Fruit fly (Drosophila melanogaster): Measurements from ENCODE around the gene CG11634.

DNA sequence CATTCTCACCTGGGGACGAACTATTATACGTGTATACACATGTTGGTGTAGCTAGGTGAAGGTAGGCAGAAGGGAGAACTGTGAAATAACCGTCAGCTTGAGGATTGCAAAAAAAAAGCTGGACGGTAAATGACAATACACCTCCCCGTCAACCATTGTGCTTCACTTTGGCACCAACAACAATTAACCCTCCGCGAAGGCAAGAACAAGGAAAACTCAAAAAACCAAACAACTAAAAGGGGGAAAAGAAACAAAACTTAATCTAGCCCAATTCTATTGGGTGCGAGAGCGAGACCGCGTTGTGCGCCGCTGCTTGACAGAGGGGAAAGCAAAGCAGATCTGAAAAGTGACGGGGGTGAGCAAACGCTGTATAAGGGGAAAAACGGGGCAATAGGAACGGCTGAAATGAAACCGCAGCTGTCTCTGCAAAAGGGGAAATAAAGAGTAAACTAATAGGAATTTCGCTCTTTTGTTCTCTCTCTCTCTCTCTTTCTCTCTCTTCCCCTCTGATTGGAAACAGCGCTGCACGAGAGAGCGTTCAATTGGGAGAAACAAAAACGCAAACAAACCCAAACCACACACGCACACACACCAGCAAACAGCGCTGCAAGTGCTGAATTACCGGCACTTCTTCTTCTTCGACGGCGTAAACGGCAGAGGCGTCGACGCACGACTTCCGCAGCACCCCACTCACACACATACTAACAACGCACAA is 16.9 kb upstream of the CG11634 start:
- no peak for TF ChIP-seq CG8478 (optimal IDR thresholded peaks at IDR 0.05)
- TF ChIP-seq CTCF (optimal IDR thresholded peaks at IDR 0.05): no peak
